Worm (Caenorhabditis elegans) whole organism, early embryonic: ENCODE data around the gene C25F9.14.

Experiments
- B0310.2 ChIP-seq: sonication (generic microtip); optimal IDR thresholded peaks from 2 replicates; lab custom pipeline; 2016; ENCODE audit warnings: mild to moderate bottlenecking, missing genetic modification characterization, missing compliant biosample characterization
- F13C5.2 ChIP-seq: sonication (generic microtip); optimal IDR thresholded peaks from 2 replicates; lab custom pipeline; 2017; ENCODE audit warnings: mild to moderate bottlenecking, missing genetic modification characterization, inconsistent platforms, missing compliant biosample characterization
- aly-1 ChIP-seq: sonication (generic microtip); optimal IDR thresholded peaks from 2 replicates; lab custom pipeline; 2016; ENCODE audit warnings: missing genetic modification characterization, missing compliant biosample characterization
- ama-1 ChIP-seq: fragments of 150-350 bp; optimal IDR thresholded peaks from 2 replicates; lab custom pipeline; 2014
- ceh-13 ChIP-seq: fragments of 200-800 bp; sonication (Bioruptor generic); optimal IDR thresholded peaks from 2 replicates; lab custom pipeline; 2018; ENCODE audit warnings: mild to moderate bottlenecking, missing genetic modification characterization, missing compliant biosample characterization
- ceh-36 ChIP-seq: sonication (generic microtip); optimal IDR thresholded peaks from 2 replicates; lab custom pipeline; 2016; ENCODE audit warnings: missing genetic modification characterization, inconsistent platforms, missing compliant biosample characterization
- ets-7 ChIP-seq: sonication (generic microtip); optimal IDR thresholded peaks from 2 replicates; lab custom pipeline; 2016; ENCODE audit warnings: missing genotype, missing genetic modification characterization, missing compliant biosample characterization
- flt-1 ChIP-seq: fragments of 200-800 bp; sonication (Bioruptor generic); IDR thresholded peaks from 2 replicates; pipeline ENCODE4 v1.3.6; 2022; ENCODE audit warnings: missing genetic modification characterization, missing compliant biosample characterization
- hmbx-1 ChIP-seq: sonication (generic microtip); optimal IDR thresholded peaks from 2 replicates; lab custom pipeline; 2016; ENCODE audit warnings: mild to moderate bottlenecking, missing genetic modification characterization, missing compliant biosample characterization
- hmg-4 ChIP-seq: fragments of 200-800 bp; sonication (Bioruptor generic); optimal IDR thresholded peaks from 2 replicates; lab custom pipeline; 2018; ENCODE audit warnings: mild to moderate bottlenecking, missing genetic modification characterization, missing compliant biosample characterization
- hnd-1 ChIP-seq: sonication (generic microtip); optimal IDR thresholded peaks from 2 replicates; lab custom pipeline; 2016; ENCODE audit warnings: missing genetic modification characterization, missing compliant biosample characterization
- pes-1 ChIP-seq: fragments of 200-800 bp; sonication (Bioruptor generic); IDR thresholded peaks from 2 replicates; pipeline ENCODE4 v1.3.6; 2022; ENCODE audit warnings: missing genetic modification reagents, missing genetic modification characterization, missing compliant biosample characterization
- scrt-1 ChIP-seq: fragments of 200-800 bp; sonication (Bioruptor generic); IDR thresholded peaks from 2 replicates; pipeline ENCODE4 v1.3.6; 2022; ENCODE audit warnings: missing genetic modification characterization, missing compliant biosample characterization
- sea-1 ChIP-seq: fragments of 200-800 bp; sonication (Bioruptor generic); conservative IDR thresholded peaks from 2 replicates; pipeline ENCODE4 v1.3.6; 2022; ENCODE audit warnings: missing genetic modification characterization, missing compliant biosample characterization
- tbx-11 ChIP-seq: fragments of 200-800 bp; sonication (Bioruptor generic); IDR thresholded peaks from 2 replicates; pipeline ENCODE4 v1.3.6; 2022; ENCODE audit warnings: missing genetic modification characterization, missing compliant biosample characterization
- tbx-37 ChIP-seq: fragments of 200-800 bp; sonication (Bioruptor generic); conservative IDR thresholded peaks from 2 replicates; pipeline ENCODE4 v1.3.6; 2022; ENCODE audit warnings: missing genetic modification reagents, missing genetic modification characterization, missing compliant biosample characterization
- tra-4 ChIP-seq: sonication (generic microtip); optimal IDR thresholded peaks from 2 replicates; lab custom pipeline; 2017; ENCODE audit warnings: missing genetic modification characterization, missing compliant biosample characterization

C25F9.14 gene

ce11 chrV:19462612-19463011, 26.3 kb downstream of the C25F9.14 start, which contains the start of gene Y43F8B.25:
Y43F8B.25 (plus strand) TSS chrV:19462912.
- TF ChIP-seq flt-1 (GFP tag; lab: Robert Waterston, UW) (no peak), aly-1 (tag; lab: Kevin White, UChicago) (no peak), tbx-11 (GFP tag; lab: Robert Waterston, UW) (no peak), ceh-36 (tag; lab: Kevin White, UChicago) (no peak), ets-7 (tag; lab: Kevin White, UChicago) (no peak), ama-1 (lab: Kevin White, UChicago) (no peak), hmbx-1 (tag; lab: Kevin White, UChicago) (no peak)

ce11 chrV:19467574-19467973, 31.3 kb downstream of the C25F9.14 start, which contains the start of gene Y43F8B.23:
Y43F8B.23 (minus strand) TSS chrV:19467648.
- TF ChIP-seq hmbx-1 (tag; lab: Kevin White, UChicago) (no peak), sea-1 (GFP tag; lab: Robert Waterston, UW) (no peak), hnd-1 (no peak), ets-7 (tag; lab: Kevin White, UChicago) (no peak), flt-1 (GFP tag; lab: Robert Waterston, UW) (no peak), hmg-4 (no peak), ama-1 (lab: Kevin White, UChicago) (no peak), aly-1 (tag; lab: Kevin White, UChicago) (no peak), tbx-37 (GFP tag; lab: Robert Waterston, UW) (no peak), scrt-1 (GFP tag; lab: Robert Waterston, UW) (no peak), tra-4 (tag; lab: Kevin White, UChicago) (no peak)

DNA sequence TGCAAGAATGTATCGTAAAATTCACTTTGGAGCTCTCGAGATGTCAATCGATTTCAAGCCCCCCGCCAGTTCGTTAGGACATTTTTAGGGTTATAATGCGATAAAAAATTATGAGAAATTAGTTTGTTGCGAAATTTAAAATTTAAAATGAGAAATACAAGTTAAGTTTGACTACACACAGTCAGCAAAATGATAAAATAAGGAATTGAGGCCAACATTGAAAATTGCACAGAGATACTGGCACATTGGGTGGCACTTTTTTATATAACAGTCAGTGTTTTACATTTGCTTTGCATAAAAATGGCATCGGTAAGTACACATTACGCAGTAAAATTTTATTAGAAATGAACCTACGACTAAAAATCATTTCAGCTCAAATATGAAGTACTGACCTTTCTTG, 31.8 kb downstream of the C25F9.14 start, which contains the start of gene Y43F8B.12:
Y43F8B.12 (plus strand) TSS at position 301 of the 400 bp plus-strand sequence.
- TF ChIP-seq F13C5.2, result no peak
- no peak for TF ChIP-seq sea-1 (GFP tag; lab: Robert Waterston, UW)
- TF ChIP-seq ama-1 (lab: Kevin White, UChicago), result no peak
- no peak for TF ChIP-seq hnd-1
- TF ChIP-seq ets-7 (tag; lab: Kevin White, UChicago), result no peak
- no peak for TF ChIP-seq ceh-13 (GFP tag; lab: Kevin White, UChicago)
- TF ChIP-seq pes-1 (GFP tag; lab: Robert Waterston, UW), result no peak
- TF ChIP-seq hmbx-1 (tag; lab: Kevin White, UChicago), result no peak
- no peak for TF ChIP-seq aly-1 (tag; lab: Kevin White, UChicago)
- TF ChIP-seq hmg-4, result no peak
- TF ChIP-seq tbx-37 (GFP tag; lab: Robert Waterston, UW), result no peak
- no peak for TF ChIP-seq flt-1 (GFP tag; lab: Robert Waterston, UW)

ce11 chrV:19470385-19470784, 34.1 kb downstream of the C25F9.14 start, which contains the start of gene Y43F8B.11:
Y43F8B.11 (plus strand) TSS chrV:19470685.
- no peak for TF ChIP-seq flt-1 (GFP tag; lab: Robert Waterston, UW)
- no peak for TF ChIP-seq ama-1 (lab: Kevin White, UChicago)
- no peak for TF ChIP-seq sea-1 (GFP tag; lab: Robert Waterston, UW)
- TF ChIP-seq tbx-11 (GFP tag; lab: Robert Waterston, UW), result no peak
- no peak for TF ChIP-seq hmg-4
- no peak for TF ChIP-seq aly-1 (tag; lab: Kevin White, UChicago)
- TF ChIP-seq pes-1 (GFP tag; lab: Robert Waterston, UW), result no peak
- no peak for TF ChIP-seq F13C5.2
- TF ChIP-seq ceh-13 (GFP tag; lab: Kevin White, UChicago), result no peak
- TF ChIP-seq tbx-37 (GFP tag; lab: Robert Waterston, UW), result no peak
- no peak for TF ChIP-seq hnd-1
- TF ChIP-seq scrt-1 (GFP tag; lab: Robert Waterston, UW), result no peak

DNA sequence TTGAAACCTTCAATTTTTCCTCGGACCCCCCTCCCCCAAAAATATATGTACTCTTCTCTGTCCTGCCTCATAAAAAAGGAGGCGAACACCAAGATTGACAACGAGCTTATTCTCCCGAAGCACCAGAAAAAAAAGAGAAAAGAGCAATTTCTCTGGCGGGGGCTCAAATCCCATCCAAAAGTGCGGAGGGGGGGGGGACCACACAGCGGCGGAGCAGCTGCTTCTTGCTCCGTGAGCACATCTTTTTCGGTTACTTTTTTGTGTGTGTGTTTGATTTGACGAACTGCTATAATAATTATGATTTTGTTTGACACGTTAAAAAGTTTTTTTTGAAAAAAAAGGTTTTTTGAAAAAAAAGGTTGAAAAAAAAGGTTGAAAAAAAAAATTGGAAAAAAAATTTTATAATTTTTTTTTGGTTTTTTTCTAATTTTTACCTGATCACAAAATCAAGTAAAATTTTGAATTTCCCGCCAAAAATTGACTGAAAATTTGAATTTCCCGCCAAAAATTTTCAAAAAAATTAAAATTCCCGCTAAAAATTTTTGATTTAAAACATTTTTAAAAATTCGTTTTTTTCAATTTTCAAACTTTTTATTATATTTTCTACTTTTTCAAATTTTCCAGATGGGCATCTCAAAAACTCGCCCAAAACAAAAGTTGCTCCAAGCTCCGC, 37.7 kb downstream of the C25F9.14 start, which contains the start of gene Y43F8B.10:
Y43F8B.10 (plus strand) TSS at position 623 of the 673 bp plus-strand sequence.
- TF ChIP-seq B0310.2 (tag; lab: Kevin White, UChicago) (no peak), F13C5.2 (no peak), ets-7 (tag; lab: Kevin White, UChicago) (no peak), tbx-11 (GFP tag; lab: Robert Waterston, UW) (no peak), ama-1 (lab: Kevin White, UChicago) (no peak), scrt-1 (GFP tag; lab: Robert Waterston, UW) (no peak), tra-4 (tag; lab: Kevin White, UChicago) (no peak), ceh-36 (tag; lab: Kevin White, UChicago) (no peak), hnd-1 (no peak), ceh-13 (GFP tag; lab: Kevin White, UChicago) (no peak), pes-1 (GFP tag; lab: Robert Waterston, UW) (no peak), aly-1 (tag; lab: Kevin White, UChicago) (no peak), hmg-4 (no peak), flt-1 (GFP tag; lab: Robert Waterston, UW) (no peak), hmbx-1 (tag; lab: Kevin White, UChicago) (no peak), tbx-37 (GFP tag; lab: Robert Waterston, UW) (no peak), sea-1 (GFP tag; lab: Robert Waterston, UW) (no peak)

DNA sequence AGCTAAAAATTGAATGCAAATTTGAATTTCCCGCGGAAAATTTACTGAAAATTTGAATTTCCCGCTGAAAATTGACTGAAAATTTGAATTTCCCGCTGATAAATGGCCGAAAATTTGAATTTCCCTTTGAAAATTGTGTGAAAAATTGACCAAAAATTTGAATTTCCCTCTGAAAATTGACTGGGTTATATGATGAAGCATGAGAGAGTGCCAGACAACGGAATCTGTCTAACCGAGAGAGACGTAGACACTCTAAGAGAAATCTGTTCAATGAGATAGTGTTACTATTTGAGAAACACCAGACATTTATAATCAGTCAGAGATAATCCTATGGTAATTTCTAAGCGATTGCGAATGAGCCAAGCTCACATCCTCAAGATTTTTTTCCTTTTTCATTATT, 41.0 kb downstream of the C25F9.14 start:
- TF ChIP-seq ceh-36 (tag; lab: Kevin White, UChicago), result no peak
- no peak for TF ChIP-seq F13C5.2
- no peak for TF ChIP-seq tra-4 (tag; lab: Kevin White, UChicago)
- no peak for TF ChIP-seq ets-7 (tag; lab: Kevin White, UChicago)
- TF ChIP-seq pes-1 (GFP tag; lab: Robert Waterston, UW), result no peak
- no peak for TF ChIP-seq sea-1 (GFP tag; lab: Robert Waterston, UW)
- TF ChIP-seq flt-1 (GFP tag; lab: Robert Waterston, UW), result no peak
- no peak for TF ChIP-seq hmg-4
- TF ChIP-seq scrt-1 (GFP tag; lab: Robert Waterston, UW), result no peak
- TF ChIP-seq tbx-37 (GFP tag; lab: Robert Waterston, UW), result no peak
- no peak for TF ChIP-seq hmbx-1 (tag; lab: Kevin White, UChicago)
- no peak for TF ChIP-seq ceh-13 (GFP tag; lab: Kevin White, UChicago)
- TF ChIP-seq tbx-11 (GFP tag; lab: Robert Waterston, UW), result no peak
- no peak for TF ChIP-seq B0310.2 (tag; lab: Kevin White, UChicago)
- TF ChIP-seq ama-1 (lab: Kevin White, UChicago), result no peak
